Worm (Caenorhabditis elegans): ENCODE results near the gene C05D9.7.

ce11 chrX:1110723-1111122, 8.5 kb downstream of the C05D9.7 start:
- no peak for TF ChIP-seq R02D3.7 (tag; optimal IDR thresholded peaks at IDR 0.05)
- no peak for TF ChIP-seq ZK546.5 (tag; optimal IDR thresholded peaks at IDR 0.05)
- no peak for TF ChIP-seq ama-1 (optimal IDR thresholded peaks at IDR 0.05)
- no peak for TF ChIP-seq nhr-28 (tag; optimal IDR thresholded peaks at IDR 0.05)
- TF ChIP-seq nfya-1 (tag; optimal IDR thresholded peaks at IDR 0.05; ENCODE audit: insufficient read depth): no peak
- TF ChIP-seq sea-2 (GFP tag; optimal IDR thresholded peaks at IDR 0.05): no peak
- no peak for TF ChIP-seq fkh-2 (tag; optimal IDR thresholded peaks at IDR 0.05)
- TF ChIP-seq ceh-28 (tag; optimal IDR thresholded peaks at IDR 0.05): no peak
- no peak for TF ChIP-seq nhr-43 (tag; optimal IDR thresholded peaks at IDR 0.05; ENCODE audit: poor library complexity, severe bottlenecking)
- no peak for TF ChIP-seq fos-1 (tag; optimal IDR thresholded peaks at IDR 0.05)
- no peak for TF ChIP-seq ceh-9 (tag; optimal IDR thresholded peaks at IDR 0.05)
